Worm (Caenorhabditis elegans) whole organism, L4 larva: Measurements from ENCODE around the gene znf-622.
A peak's percentile ranks its signal among the peaks of the same experiment; 100 is the strongest.

Source experiments
- F44E2.7 ChIP-seq: fragments of 200-800 bp; sonication (Bioruptor generic); IDR thresholded peaks from 2 replicates; pipeline ENCODE4 v2.1.2; 2022; ENCODE audit warnings: missing genetic modification characterization, missing compliant biosample characterization
- ZK546.5 ChIP-seq, 2 experiments: sonication (generic microtip); optimal IDR thresholded peaks; 2 replicates each; lab custom pipeline; 2017; ENCODE audit warnings: missing biosample characterization in 2 of 2, missing genetic modification characterization in 2 of 2
- dpl-1 ChIP-seq: fragments of 150-350 bp; optimal IDR thresholded peaks from 2 replicates; lab custom pipeline; 2014; ENCODE audit warnings: missing biosample characterization, missing genetic modification reagents, missing genetic modification characterization
- lin-13 ChIP-seq: fragments of 150-350 bp; optimal IDR thresholded peaks from 2 replicates; lab custom pipeline; 2014; ENCODE audit warnings: missing biosample characterization, missing genetic modification reagents, missing genetic modification characterization
- madf-5 ChIP-seq, 2 experiments: fragments of 200-800 bp; sonication (Bioruptor generic); IDR thresholded peaks; 2 replicates each; pipeline ENCODE4 v1.3.6; 2022; ENCODE audit warnings: missing compliant biosample characterization in 2 of 2, missing genetic modification characterization in 2 of 2
- mdt-29 ChIP-seq: fragments of 200-800 bp; sonication (Bioruptor generic); IDR thresholded peaks from 2 replicates; pipeline ENCODE4 v1.3.6; 2022; ENCODE audit warnings: missing genetic modification reagents, missing genetic modification characterization, missing compliant biosample characterization
- mep-1 ChIP-seq: fragments of 150-350 bp; sonication (generic microtip); optimal IDR thresholded peaks from 3 replicates; lab custom pipeline; 2014; ENCODE audit warnings: missing biosample characterization, missing genetic modification characterization
- nhr-76 ChIP-seq: fragments of 150-350 bp; optimal IDR thresholded peaks from 2 replicates; lab custom pipeline; 2014; ENCODE audit warnings: missing biosample characterization, missing genetic modification characterization
- php-3 ChIP-seq: fragments of 200-800 bp; sonication (Bioruptor generic); IDR thresholded peaks from 2 replicates; pipeline ENCODE4 v1.3.6; 2022; ENCODE audit warnings: missing genetic modification reagents, missing genetic modification characterization, missing compliant biosample characterization

ce11 chrIII:6420201-6420600, 38.8 kb downstream of the znf-622 start:
- TF ChIP-seq dpl-1 (GFP tag; lab: Kevin White, UChicago) (no peak), nhr-76 (tag; lab: Kevin White, UChicago) (no peak), php-3 (GFP tag; lab: Robert Waterston, UW) (no peak), F44E2.7 (GFP tag; lab: Robert Waterston, UW) (no peak), mdt-29 (0 out of 2 replicates have a peak, but pooled peaks have one; percentile 11), mep-1 (tag; lab: Kevin White, UChicago) (no peak), madf-5 (GFP tag; IDR thresholded peaks at IDR 0.05; lab: Robert Waterston, UW) (no peak), lin-13 (GFP tag; lab: Kevin White, UChicago) (no peak), ZK546.5 (tag; optimal IDR thresholded peaks at IDR 0.05; lab: Kevin White, UChicago) (no peak)
